Fruit fly (Drosophila melanogaster) whole organism, embryonic: ENCODE measurements around the gene mTor.

Experiments
- Atf-2 ChIP-seq: fragments of 200-800 bp; sonication (Bioruptor generic); optimal IDR thresholded peaks from 2 replicates; lab custom pipeline; 2016; ENCODE audit warnings: missing biosample characterization, missing genetic modification characterization
- CG10147 ChIP-seq: fragments of 200-800 bp; sonication (Bioruptor generic); optimal IDR thresholded peaks from 2 replicates; lab custom pipeline; 2019; ENCODE audit warnings: missing biosample characterization, mild to moderate bottlenecking, missing genetic modification characterization, moderate library complexity
- CG10654 ChIP-seq: fragments of 200-800 bp; sonication (Bioruptor generic); optimal IDR thresholded peaks from 2 replicates; lab custom pipeline; 2016; ENCODE audit warnings: missing biosample characterization, missing genetic modification characterization
- CG11093 ChIP-seq: fragments of 200-800 bp; sonication (Bioruptor generic); IDR thresholded peaks from 3 replicates; pipeline ENCODE4 v1.3.6; 2022; ENCODE audit warnings: missing biosample characterization, missing genetic modification characterization
- CG11560 ChIP-seq: fragments of 200-800 bp; sonication (Bioruptor generic); IDR thresholded peaks from 3 replicates; pipeline ENCODE4 v1.3.6; 2022; ENCODE audit warnings: missing biosample characterization, missing genetic modification characterization
- CG12942 ChIP-seq: fragments of 200-800 bp; sonication (Bioruptor generic); optimal IDR thresholded peaks from 3 replicates; lab custom pipeline; 2016; ENCODE audit warnings: missing biosample characterization, missing genetic modification characterization
- CG13287 ChIP-seq: fragments of 200-800 bp; sonication (Bioruptor generic); IDR thresholded peaks from 2 replicates; pipeline ENCODE4 v1.3.6; 2022; ENCODE audit warnings: missing biosample characterization, missing genetic modification characterization; ENCODE audit not compliant: partially characterized antibody
- CG13424 ChIP-seq: fragments of 200-800 bp; sonication (Bioruptor generic); optimal IDR thresholded peaks from 2 replicates; lab custom pipeline; 2019; ENCODE audit warnings: missing biosample characterization, mild to moderate bottlenecking, missing genetic modification characterization, moderate library complexity
- CG15269 ChIP-seq: fragments of 200-800 bp; sonication (Bioruptor generic); optimal IDR thresholded peaks from 2 replicates; lab custom pipeline; 2018; ENCODE audit warnings: missing biosample characterization, mild to moderate bottlenecking, missing genetic modification characterization, moderate library complexity
- CG15696 ChIP-seq: fragments of 200-800 bp; sonication (Bioruptor generic); optimal IDR thresholded peaks from 2 replicates; lab custom pipeline; 2019; ENCODE audit warnings: missing biosample characterization, mild to moderate bottlenecking, missing genetic modification characterization, moderate library complexity
- CG17186 ChIP-seq: fragments of 200-800 bp; sonication (Bioruptor generic); optimal IDR thresholded peaks from 3 replicates; lab custom pipeline; 2017; ENCODE audit warnings: missing biosample characterization, missing genetic modification reagents, missing genetic modification characterization
- CG2678 ChIP-seq: fragments of 200-800 bp; sonication (Bioruptor generic); optimal IDR thresholded peaks from 3 replicates; lab custom pipeline; 2019; ENCODE audit warnings: missing biosample characterization, mild to moderate bottlenecking, missing genetic modification characterization, moderate library complexity
- CG30403 ChIP-seq: fragments of 200-800 bp; sonication (Bioruptor generic); optimal IDR thresholded peaks from 3 replicates; lab custom pipeline; 2016; ENCODE audit warnings: missing biosample characterization, missing genetic modification characterization
- CG32772 ChIP-seq: fragments of 200-800 bp; sonication (Bioruptor generic); IDR thresholded peaks from 2 replicates; pipeline ENCODE4 v1.3.6; 2022; ENCODE audit warnings: missing biosample characterization, missing genetic modification characterization
- CG34422 ChIP-seq: fragments of 200-800 bp; sonication (Bioruptor generic); IDR thresholded peaks from 3 replicates; pipeline ENCODE4 v1.3.6; 2022; ENCODE audit warnings: missing biosample characterization, missing genetic modification characterization
- CG4360 ChIP-seq: fragments of 200-800 bp; sonication (Bioruptor generic); IDR thresholded peaks from 2 replicates; pipeline ENCODE4 v1.3.6; 2022; ENCODE audit warnings: missing biosample characterization, missing genetic modification characterization
- CG4404 ChIP-seq: fragments of 200-800 bp; sonication (Bioruptor generic); IDR thresholded peaks from 2 replicates; pipeline ENCODE4 v1.3.6; 2022; ENCODE audit warnings: missing biosample characterization, missing genetic modification characterization
- CG4424 ChIP-seq: fragments of 200-800 bp; sonication (Bioruptor generic); optimal IDR thresholded peaks from 3 replicates; lab custom pipeline; 2016; ENCODE audit warnings: missing biosample characterization, missing genetic modification characterization
- CG4854 ChIP-seq: fragments of 200-800 bp; sonication (Bioruptor generic); optimal IDR thresholded peaks from 2 replicates; lab custom pipeline; 2016; ENCODE audit warnings: missing biosample characterization, missing genetic modification characterization, inconsistent platforms
- CG7839 ChIP-seq: fragments of 200-800 bp; sonication (Bioruptor generic); optimal IDR thresholded peaks from 3 replicates; lab custom pipeline; 2018; ENCODE audit warnings: missing biosample characterization, mild to moderate bottlenecking, missing genetic modification characterization, moderate library complexity
- CG8924 ChIP-seq: fragments of 200-800 bp; optimal IDR thresholded peaks from 3 replicates; lab custom pipeline; 2019; ENCODE audit warnings: missing biosample characterization, mild to moderate bottlenecking, missing genetic modification characterization, moderate library complexity
- D19A ChIP-seq: fragments of 200-800 bp; optimal IDR thresholded peaks from 3 replicates; lab custom pipeline; 2019; ENCODE audit warnings: missing biosample characterization, mild to moderate bottlenecking, missing genetic modification characterization, moderate library complexity
- Dad ChIP-seq: fragments of 200-800 bp; sonication (Bioruptor generic); optimal IDR thresholded peaks from 3 replicates; lab custom pipeline; 2016; ENCODE audit warnings: missing biosample characterization, missing genetic modification characterization
- Deaf1 ChIP-seq: fragments of 200-800 bp; optimal IDR thresholded peaks from 3 replicates; lab custom pipeline; 2019; ENCODE audit warnings: missing biosample characterization, mild to moderate bottlenecking, missing genetic modification characterization, moderate library complexity
- Fer1 ChIP-seq: fragments of 200-800 bp; sonication (Bioruptor generic); optimal IDR thresholded peaks from 2 replicates; lab custom pipeline; 2017; ENCODE audit warnings: missing biosample characterization, mild to moderate bottlenecking, missing genetic modification characterization
- Fer2 ChIP-seq: fragments of 200-800 bp; sonication (Bioruptor generic); optimal IDR thresholded peaks from 2 replicates; lab custom pipeline; 2018; ENCODE audit warnings: missing biosample characterization, mild to moderate bottlenecking, missing genetic modification characterization, moderate library complexity
- HHEX ChIP-seq: fragments of 200-800 bp; sonication (Bioruptor generic); optimal IDR thresholded peaks from 3 replicates; lab custom pipeline; 2017; ENCODE audit warnings: missing biosample characterization, mild to moderate bottlenecking, missing genetic modification characterization, missing genetic modification reagents
- Lim3 ChIP-seq: fragments of 200-800 bp; sonication (Bioruptor generic); IDR thresholded peaks from 2 replicates; pipeline ENCODE4 v1.3.6; 2022; ENCODE audit warnings: missing biosample characterization, missing genetic modification characterization
- MBD-R2 ChIP-seq: fragments of 200-800 bp; sonication (Bioruptor generic); IDR thresholded peaks from 2 replicates; pipeline ENCODE4 v1.3.6; 2022; ENCODE audit warnings: missing biosample characterization, missing genetic modification characterization
- Med ChIP-seq: fragments of 200-800 bp; sonication (Bioruptor generic); peaks from one replicate; lab custom pipeline; 2016; ENCODE audit warnings: missing biosample characterization, missing genetic modification characterization, mild to moderate bottlenecking, inconsistent platforms, moderate library complexity
- Nf-YB ChIP-seq: fragments of 200-800 bp; sonication (Bioruptor generic); optimal IDR thresholded peaks from 3 replicates; lab custom pipeline; 2019; ENCODE audit warnings: missing biosample characterization, mild to moderate bottlenecking, missing genetic modification characterization, moderate library complexity
- Optix ChIP-seq: fragments of 200-800 bp; sonication (Bioruptor generic); IDR thresholded peaks from 3 replicates; pipeline ENCODE4 v1.3.6; 2022; ENCODE audit warnings: missing biosample characterization, missing genetic modification characterization
- TFAM ChIP-seq: fragments of 200-800 bp; sonication (Bioruptor generic); optimal IDR thresholded peaks from 2 replicates; lab custom pipeline; 2017; ENCODE audit warnings: missing biosample characterization, missing genetic modification characterization, inconsistent platforms
- croc ChIP-seq: fragments of 200-800 bp; sonication (Bioruptor generic); conservative IDR thresholded peaks from 3 replicates; pipeline ENCODE4 v1.3.6; 2022; ENCODE audit warnings: missing biosample characterization, missing genetic modification characterization
- dimm ChIP-seq: fragments of 200-800 bp; sonication (Bioruptor generic); IDR thresholded peaks from 2 replicates; pipeline ENCODE4 v1.3.6; 2022; ENCODE audit warnings: missing biosample characterization, missing genetic modification characterization
- dmrt99B ChIP-seq: fragments of 200-800 bp; sonication (Bioruptor generic); optimal IDR thresholded peaks from 2 replicates; lab custom pipeline; 2018; ENCODE audit warnings: missing biosample characterization, mild to moderate bottlenecking, missing genetic modification characterization, moderate library complexity
- eve ChIP-seq, 2 experiments: fragments of >200 bp; optimal IDR thresholded peaks; 2 replicates each; lab custom pipeline; 2017; ENCODE audit warnings: missing biosample characterization in 2 of 2, missing genetic modification characterization in 2 of 2
- ftz-f1 ChIP-seq: fragments of 200-800 bp; sonication (Bioruptor generic); optimal IDR thresholded peaks from 2 replicates; lab custom pipeline; 2016; ENCODE audit warnings: missing biosample characterization, missing genetic modification characterization
- grn ChIP-seq: fragments of 200-800 bp; sonication (Bioruptor generic); optimal IDR thresholded peaks from 3 replicates; lab custom pipeline; 2017; ENCODE audit warnings: missing biosample characterization, missing genetic modification characterization
- gro ChIP-seq: fragments of 200-800 bp; sonication (Bioruptor generic); optimal IDR thresholded peaks from 2 replicates; lab custom pipeline; 2016; ENCODE audit warnings: missing biosample characterization, missing genetic modification characterization
- hth ChIP-seq: fragments of >200 bp; optimal IDR thresholded peaks from 2 replicates; lab custom pipeline; 2017; ENCODE audit warnings: inconsistent platforms
- inv ChIP-seq: fragments of 200-800 bp; sonication (Bioruptor generic); IDR thresholded peaks from 2 replicates; pipeline ENCODE4 v1.3.6; 2022; ENCODE audit warnings: missing biosample characterization, missing genetic modification characterization; ENCODE audit not compliant: partially characterized antibody
- lola ChIP-seq, 3 experiments: fragments of >200 bp in 2 of 3; fragments of 200-800 bp in 1 of 3; sonication (Bioruptor generic) in 1 of 3; optimal IDR thresholded peaks; 2 replicates each; lab custom pipeline; 2017 to 2019; ENCODE audit warnings: missing biosample characterization in 3 of 3, missing genetic modification characterization in 3 of 3, mild to moderate bottlenecking in 1 of 3, moderate library complexity in 1 of 3
- luna ChIP-seq: fragments of 200-800 bp; sonication (Bioruptor generic); optimal IDR thresholded peaks from 2 replicates; lab custom pipeline; 2016; ENCODE audit warnings: missing biosample characterization, missing genetic modification characterization
- mirr ChIP-seq: fragments of 200-800 bp; sonication (Bioruptor generic); optimal IDR thresholded peaks from 3 replicates; lab custom pipeline; 2018; ENCODE audit warnings: missing biosample characterization, mild to moderate bottlenecking, missing genetic modification characterization
- mld ChIP-seq: fragments of 200-800 bp; sonication (Bioruptor generic); IDR thresholded peaks from 3 replicates; pipeline ENCODE4 v1.3.6; 2022; ENCODE audit warnings: missing biosample characterization, missing genetic modification characterization; ENCODE audit not compliant: partially characterized antibody
- pan ChIP-seq, 4 experiments: fragments of >200 bp in 3 of 4; fragments of 200-800 bp in 1 of 4; sonication (Bioruptor generic) in 1 of 4; optimal IDR thresholded peaks in 3 of 4; IDR thresholded peaks in 1 of 4; 2 replicates each; pipeline versions ENCODE4 v1.3.6 to Lab custom; 2017 to 2022; ENCODE audit warnings: missing biosample characterization in 2 of 4, missing genetic modification characterization in 2 of 4, mixed read lengths in 1 of 4
- pb ChIP-seq: fragments of 200-800 bp; sonication (Bioruptor generic); optimal IDR thresholded peaks from 3 replicates; lab custom pipeline; 2016; ENCODE audit warnings: missing biosample characterization, missing genetic modification characterization
- ranshi ChIP-seq: fragments of 200-800 bp; sonication (Bioruptor generic); IDR thresholded peaks from 2 replicates; pipeline ENCODE4 v1.3.6; 2022; ENCODE audit warnings: missing biosample characterization, missing genetic modification characterization
- scrt ChIP-seq: fragments of 200-800 bp; sonication (Bioruptor generic); optimal IDR thresholded peaks from 2 replicates; lab custom pipeline; 2018; ENCODE audit warnings: missing biosample characterization, mild to moderate bottlenecking, missing genetic modification characterization, moderate library complexity
- sd ChIP-seq: fragments of 200-800 bp; sonication (Bioruptor generic); optimal IDR thresholded peaks from 3 replicates; lab custom pipeline; 2018; ENCODE audit warnings: missing biosample characterization, mild to moderate bottlenecking, missing genetic modification characterization, moderate library complexity
- yki ChIP-seq: fragments of >200 bp; optimal IDR thresholded peaks from 3 replicates; lab custom pipeline; 2018

The mTor gene

DNA sequence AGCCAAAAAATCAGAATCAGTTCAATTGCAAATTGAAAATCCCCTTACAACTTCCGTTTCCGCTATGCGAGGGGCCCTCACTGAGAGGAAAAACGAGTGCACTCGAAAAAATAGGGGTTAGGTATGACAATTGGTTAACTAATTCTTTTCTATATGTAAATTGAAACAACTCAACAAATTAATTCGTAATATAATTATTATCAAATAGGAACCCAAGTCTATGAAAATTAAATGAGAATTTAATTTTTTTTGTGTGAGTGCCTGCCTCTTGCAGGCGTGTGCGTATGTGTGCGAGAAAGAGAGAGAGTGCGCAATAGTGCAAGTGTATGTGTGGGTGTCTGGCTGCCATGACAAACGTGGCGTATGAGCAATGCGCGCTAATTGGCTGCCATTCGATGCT is 22.2 kb upstream of the mTor start (continued):
- TF ChIP-seq CG10147 (GFP tag; lab: Kevin White, UChicago) (no peak), sd (tag; lab: Kevin White, UChicago) (no peak), CG13287 (GFP tag; lab: Robert Waterston, UW) (no peak), MBD-R2 (no peak), CG15269 (tag; lab: Kevin White, UChicago) (peak; percentile 25), lola (GFP tag; optimal IDR thresholded peaks at IDR 0.05; lab: Kevin White, UChicago) (no peak), CG4404 (GFP tag; lab: Robert Waterston, UW) (no peak), CG4424 (no peak), Deaf1 (tag; lab: Kevin White, UChicago) (no peak), HHEX (GFP tag; lab: Kevin White, UChicago) (no peak), CG11093 (GFP tag; lab: Robert Waterston, UW) (peak; percentile 33; the same call in 1 of the 3 replicates), Fer2 (tag; lab: Kevin White, UChicago) (no peak), TFAM (no peak), luna (no peak), Med (GFP tag; lab: Kevin White, UChicago) (no peak), CG12942 (GFP tag; lab: Kevin White, UChicago) (no peak), hth (lab: Kevin White, UChicago) (no peak), Dad (GFP tag; lab: Kevin White, UChicago) (no peak), mld (GFP tag; lab: Robert Waterston, UW) (no peak), dimm (GFP tag; lab: Robert Waterston, UW) (no peak), CG30403 (peak; percentile 30), ftz-f1 (GFP tag; lab: Kevin White, UChicago) (no peak), CG10654 (no peak), CG4360 (GFP tag; lab: Robert Waterston, UW) (no peak), CG13424 (tag; lab: Kevin White, UChicago) (peak; percentile 5), D19A (no peak), Atf-2 (GFP tag; lab: Kevin White, UChicago) (no peak), mirr (no peak), Optix (GFP tag; lab: Robert Waterston, UW) (no peak), CG34422 (GFP tag; lab: Robert Waterston, UW) (peak; percentile 29; the same call in 1 of the 3 replicates)

DNA sequence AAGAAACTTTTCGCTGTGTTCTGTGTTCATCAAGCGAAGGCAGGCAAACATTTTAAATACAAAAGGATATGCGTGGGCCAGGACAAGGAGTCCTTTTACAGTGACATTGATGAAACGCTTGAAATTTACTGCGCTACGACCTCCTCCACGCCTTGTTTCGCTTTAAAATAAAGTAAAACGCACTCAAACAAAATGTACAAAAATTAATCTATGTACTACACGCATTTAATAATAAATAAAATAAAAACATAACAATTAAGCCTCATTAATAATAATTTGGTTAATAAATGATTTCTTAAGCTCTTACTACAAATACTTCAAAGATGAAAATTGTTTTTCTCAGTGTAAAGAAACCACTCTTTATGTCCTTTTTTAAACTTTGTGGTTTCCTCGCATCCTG is 19.2 kb upstream of the mTor start:
- TF ChIP-seq CG2678 (tag; lab: Kevin White, UChicago), result peak; percentile 51
- TF ChIP-seq scrt (GFP tag; lab: Kevin White, UChicago), result no peak
- TF ChIP-seq dmrt99B (tag; lab: Kevin White, UChicago), result peak; percentile 15
- TF ChIP-seq mirr, result no peak
- TF ChIP-seq pb (GFP tag; lab: Kevin White, UChicago), result no peak
- TF ChIP-seq eve (GFP tag; optimal IDR thresholded peaks at IDR 0.05; lab: Kevin White, UChicago), result no peak
- no peak for TF ChIP-seq TFAM
- peak; percentile 20 for TF ChIP-seq CG7839
- TF ChIP-seq croc, result no peak
- TF ChIP-seq ranshi (GFP tag; lab: Robert Waterston, UW), result no peak
- TF ChIP-seq CG4854 (GFP tag; lab: Kevin White, UChicago), result no peak
- TF ChIP-seq Nf-YB, result no peak
- no peak for TF ChIP-seq pan (optimal IDR thresholded peaks at IDR 0.05; lab: Kevin White, UChicago)
- TF ChIP-seq pan (GFP tag; optimal IDR thresholded peaks at IDR 0.05 in 1 of 2, IDR thresholded peaks at IDR 0.05 in 1 of 2), result peak in 1 of 2 experiments; percentile 10
- TF ChIP-seq CG17186 (GFP tag; lab: Kevin White, UChicago), result no peak
- TF ChIP-seq CG8924 (tag; lab: Kevin White, UChicago), result no peak
- no peak for TF ChIP-seq inv (GFP tag; lab: Robert Waterston, UW)
- TF ChIP-seq grn (GFP tag; lab: Kevin White, UChicago), result no peak
- no peak for TF ChIP-seq Fer1
- no peak for TF ChIP-seq CG11560
- TF ChIP-seq gro (GFP tag; lab: Kevin White, UChicago), result no peak
- TF ChIP-seq yki (lab: Kevin White, UChicago), result no peak
- no peak for TF ChIP-seq CG15696 (tag; lab: Kevin White, UChicago)
- no peak for TF ChIP-seq Lim3
- TF ChIP-seq CG32772, result no peak
